Worm (Caenorhabditis elegans) whole organism, L1 larva: ENCODE measurements around the gene vrk-1.

Experiments
- ama-1 ChIP-seq: fragments of 150-350 bp; optimal IDR thresholded peaks from 2 replicates; lab custom pipeline; 2014
- ceh-8 ChIP-seq: fragments of 200-800 bp; sonication (Bioruptor generic); optimal IDR thresholded peaks from 2 replicates; lab custom pipeline; 2018; ENCODE audit warnings: mild to moderate bottlenecking, missing genetic modification characterization, moderate library complexity, missing compliant biosample characterization
- ceh-90 ChIP-seq: sonication (generic microtip); optimal IDR thresholded peaks from 2 replicates; lab custom pipeline; 2016; ENCODE audit warnings: missing genetic modification characterization, missing compliant biosample characterization
- fkh-10 ChIP-seq: sonication (generic microtip); optimal IDR thresholded peaks from 2 replicates; lab custom pipeline; 2017; ENCODE audit warnings: missing biosample characterization, missing genetic modification reagents, missing genetic modification characterization
- hpl-2 ChIP-seq: fragments of 150-350 bp; optimal IDR thresholded peaks from 2 replicates; lab custom pipeline; 2014; ENCODE audit warnings: missing biosample characterization, missing genetic modification reagents, missing genetic modification characterization
- lin-15B ChIP-seq: fragments of 150-350 bp; sonication (generic microtip); optimal IDR thresholded peaks from 3 replicates; lab custom pipeline; 2014; ENCODE audit warnings: missing biosample characterization, missing genetic modification characterization
- lin-39 ChIP-seq: fragments of 150-350 bp; optimal IDR thresholded peaks from 2 replicates; lab custom pipeline; 2014; ENCODE audit warnings: missing biosample characterization, missing genetic modification reagents, missing genetic modification characterization
- nhr-12 ChIP-seq: sonication (generic microtip); optimal IDR thresholded peaks from 2 replicates; lab custom pipeline; 2017; ENCODE audit warnings: missing biosample characterization, missing genetic modification characterization
- nhr-47 ChIP-seq: sonication (generic microtip); optimal IDR thresholded peaks from 2 replicates; lab custom pipeline; 2016; ENCODE audit warnings: mild to moderate bottlenecking, missing genetic modification characterization, moderate library complexity, missing compliant biosample characterization
- nhr-76 ChIP-seq: sonication (generic microtip); optimal IDR thresholded peaks from 2 replicates; lab custom pipeline; 2017; ENCODE audit warnings: missing biosample characterization, missing genetic modification characterization
- rnt-1 ChIP-seq: sonication (generic microtip); optimal IDR thresholded peaks from 2 replicates; lab custom pipeline; 2016; ENCODE audit warnings: mild to moderate bottlenecking, missing genetic modification characterization, moderate library complexity, missing compliant biosample characterization
- swsn-7 ChIP-seq: sonication (generic microtip); optimal IDR thresholded peaks from 2 replicates; lab custom pipeline; 2016; ENCODE audit warnings: missing genetic modification characterization, missing compliant biosample characterization

DNA sequence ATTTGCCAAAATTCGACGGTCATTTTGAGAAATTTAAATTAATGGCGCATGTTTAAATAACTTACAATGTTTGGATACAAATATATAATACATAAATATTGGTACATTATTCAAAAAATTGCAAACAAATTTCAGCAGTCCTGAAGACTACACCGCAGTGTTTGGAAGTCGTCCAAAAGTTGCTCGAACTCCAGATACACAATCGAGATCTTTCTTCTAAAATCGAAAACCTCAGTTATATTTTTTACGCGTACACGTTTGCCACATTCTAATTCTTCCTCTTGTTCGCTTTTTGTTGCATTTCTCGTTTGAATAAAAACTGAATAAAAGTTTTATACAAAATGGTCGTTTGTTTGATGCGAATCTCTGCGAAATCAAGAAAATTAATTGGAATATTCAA is 17.5 kb upstream of the vrk-1 start, which contains the start of gene tsp-18:
- TF ChIP-seq ama-1 (lab: Kevin White, UChicago) (no peak), swsn-7 (no peak), ceh-8 (GFP tag; lab: Kevin White, UChicago) (no peak), ceh-90 (tag; lab: Kevin White, UChicago) (no peak), fkh-10 (no peak), lin-39 (tag; lab: Kevin White, UChicago) (no peak), hpl-2 (GFP tag; lab: Kevin White, UChicago) (no peak), nhr-47 (no peak), lin-15B (tag; lab: Kevin White, UChicago) (no peak), nhr-76 (tag; lab: Kevin White, UChicago) (no peak), nhr-12 (no peak), rnt-1 (no peak)
